Worm (Caenorhabditis elegans): ENCODE results near the gene wdr-31.

DNA sequence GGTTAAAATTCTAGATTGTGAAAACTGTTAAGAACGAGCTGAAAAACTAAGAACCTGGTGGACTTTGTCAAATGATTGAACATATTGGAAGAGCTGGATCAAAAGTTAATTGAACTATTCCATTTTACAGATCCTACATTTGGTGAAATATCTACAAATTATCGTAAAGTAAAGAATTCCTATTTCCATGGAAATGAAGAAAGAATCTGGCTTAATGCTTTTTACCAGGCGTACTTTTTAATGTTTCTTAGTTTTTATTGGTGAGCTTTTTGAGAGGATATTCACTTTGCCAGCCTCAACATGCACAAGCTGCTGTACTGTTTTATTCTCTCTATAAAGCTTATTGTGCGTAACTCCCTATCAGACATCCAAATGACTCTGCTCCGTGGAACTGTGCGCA lies 42.8 kb upstream of the wdr-31 start, which contains the start of gene F08D12.4:
- TF ChIP-seq ZK546.5 (tag; optimal IDR thresholded peaks at IDR 0.05), result no peak
- TF ChIP-seq nhr-237 (tag; optimal IDR thresholded peaks at IDR 0.05), result no peak
- no peak for TF ChIP-seq lin-13 (GFP tag; optimal IDR thresholded peaks at IDR 0.05)
- TF ChIP-seq ceh-16 (tag; optimal IDR thresholded peaks at IDR 0.05), result no peak
- TF ChIP-seq elt-3 (tag; optimal IDR thresholded peaks at IDR 0.05), result no peak
- no peak for TF ChIP-seq snpc-4 (tag; optimal IDR thresholded peaks at IDR 0.05)
- no peak for TF ChIP-seq elt-1 (tag; optimal IDR thresholded peaks at IDR 0.05)
- TF ChIP-seq nhr-77 (tag; optimal IDR thresholded peaks at IDR 0.05), result no peak
- TF ChIP-seq F13H6.1 (tag; optimal IDR thresholded peaks at IDR 0.05), result no peak
- TF ChIP-seq nhr-11 (tag; optimal IDR thresholded peaks at IDR 0.05), result no peak
- TF ChIP-seq Y55F3AM.14 (GFP tag; optimal IDR thresholded peaks at IDR 0.05), result no peak
- TF ChIP-seq mdl-1 (tag; optimal IDR thresholded peaks at IDR 0.05), result no peak

Measured in whole organism, L2 larva.